Fruit fly (Drosophila melanogaster): ENCODE data around the gene Klp98A.

Gene Klp98A

DNA sequence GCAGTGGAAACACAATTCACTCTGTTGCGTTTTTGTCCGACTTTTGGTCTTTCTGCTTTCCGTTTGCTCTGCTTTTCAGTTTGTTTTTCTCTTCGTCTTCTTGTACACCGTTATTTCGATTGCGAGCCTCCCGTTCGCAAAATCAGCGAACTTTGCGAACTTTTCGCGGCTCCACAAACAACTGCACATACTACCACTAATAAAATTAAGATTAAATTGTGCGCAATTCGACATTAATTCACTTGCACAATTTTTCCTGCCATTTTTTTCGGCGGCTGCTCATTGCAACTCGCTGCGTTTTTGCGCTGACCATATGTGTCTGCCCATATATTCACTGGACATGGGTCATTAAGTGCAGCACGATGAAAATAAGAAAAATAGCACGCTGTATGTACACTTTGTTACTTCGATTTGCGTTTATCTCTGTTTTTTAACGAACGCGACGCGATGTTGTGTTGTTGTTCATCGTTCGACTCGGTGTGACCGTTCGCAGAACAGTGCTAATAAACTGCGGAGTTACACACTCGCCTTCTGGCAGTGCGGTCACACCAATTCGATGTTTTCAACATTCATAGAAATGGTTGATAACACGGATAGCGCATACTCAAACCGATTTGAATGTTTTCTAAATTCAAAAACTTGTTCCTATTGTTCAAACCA lies at the start of gene Klp98A:
Gene Klp98A (minus strand): TSS at position 486 of the 660 bp plus-strand sequence.
- TF ChIP-seq CG1620 (GFP tag; optimal IDR thresholded peaks at IDR 0.05) = peak; percentile 0
- TF ChIP-seq ovo (GFP tag; optimal IDR thresholded peaks at IDR 0.05) = no peak
- peak; percentile 39 for TF ChIP-seq Mnt (GFP tag; optimal IDR thresholded peaks at IDR 0.05)
- peak; percentile 72 for TF ChIP-seq tj (GFP tag; optimal IDR thresholded peaks at IDR 0.05)
- TF ChIP-seq CG14711 (tag; optimal IDR thresholded peaks at IDR 0.05) = no peak
- no peak for TF ChIP-seq CG7101 (tag; optimal IDR thresholded peaks at IDR 0.05)
- TF ChIP-seq Clk (GFP tag; optimal IDR thresholded peaks at IDR 0.05) = no peak
- no peak for TF ChIP-seq CG5204 (GFP tag; optimal IDR thresholded peaks at IDR 0.05)
- no peak for TF ChIP-seq CG33017 (tag; optimal IDR thresholded peaks at IDR 0.05)
- no peak for TF ChIP-seq cnc (optimal IDR thresholded peaks at IDR 0.05)
- peak; percentile 31 for TF ChIP-seq cic (GFP tag; optimal IDR thresholded peaks at IDR 0.05)
- TF ChIP-seq kay (GFP tag; ENCODE audit: borderline replicate concordance) = no peak
- peak; percentile 28 for TF ChIP-seq bab1 (GFP tag; optimal IDR thresholded peaks at IDR 0.05)

dm6 chr3R:27608536-27608935 lies 49.6 kb upstream of the Klp98A start:
- TF ChIP-seq CG5204 (GFP tag; optimal IDR thresholded peaks at IDR 0.05) (peak; percentile 11), pad (GFP tag; optimal IDR thresholded peaks at IDR 0.05) (no peak)

DNA sequence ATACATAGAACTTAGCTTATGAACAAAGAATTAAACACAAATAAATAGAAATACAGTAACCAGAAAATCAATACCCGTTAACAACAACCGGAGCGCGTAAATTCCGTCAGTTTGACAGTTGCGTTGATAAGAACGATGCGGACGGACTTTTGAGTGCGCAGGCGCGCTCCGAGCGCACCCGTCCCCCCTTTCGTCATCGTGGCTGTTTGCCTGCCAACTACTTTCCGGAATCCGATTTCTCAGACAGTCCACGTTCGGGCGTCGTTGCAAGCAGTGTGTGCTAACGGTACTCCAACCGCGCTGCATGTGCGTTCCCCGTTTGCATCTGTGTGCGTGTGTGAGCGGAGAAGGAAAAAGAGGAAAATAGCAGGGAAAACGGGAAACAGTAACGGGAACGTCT lies 49.1 kb upstream of the Klp98A start:
- TF ChIP-seq Clk (GFP tag; optimal IDR thresholded peaks at IDR 0.05) = no peak
- TF ChIP-seq Mnt (GFP tag; optimal IDR thresholded peaks at IDR 0.05) = peak; percentile 72

- TF ChIP-seq Crg-1 (GFP tag; optimal IDR thresholded peaks at IDR 0.05) (peak; percentile 89), pad (GFP tag; optimal IDR thresholded peaks at IDR 0.05) (peak; percentile 79), Mnt (GFP tag; optimal IDR thresholded peaks at IDR 0.05) (peak; percentile 79), CG1620 (GFP tag; optimal IDR thresholded peaks at IDR 0.05) (peak; percentile 87), Hr96 (GFP tag; optimal IDR thresholded peaks at IDR 0.05) (peak; percentile 75), CG33017 (tag; optimal IDR thresholded peaks at IDR 0.05) (peak; percentile 66), CG12768 (GFP tag; optimal IDR thresholded peaks at IDR 0.05) (peak; percentile 82), CG5204 (GFP tag; optimal IDR thresholded peaks at IDR 0.05) (peak; percentile 70), tj (GFP tag; optimal IDR thresholded peaks at IDR 0.05) (peak; percentile 38), kay (GFP tag; ENCODE audit: borderline replicate concordance) (peak; percentile 86), toe (GFP tag; optimal IDR thresholded peaks at IDR 0.05) (peak; percentile 85), CG7045 (GFP tag; optimal IDR thresholded peaks at IDR 0.05) (peak; percentile 81), cic (GFP tag; optimal IDR thresholded peaks at IDR 0.05) (no peak), CG14711 (tag; optimal IDR thresholded peaks at IDR 0.05) (peak; percentile 92), cnc (optimal IDR thresholded peaks at IDR 0.05) (no peak), CG7101 (tag; optimal IDR thresholded peaks at IDR 0.05) (peak; percentile 81), Clk (GFP tag; optimal IDR thresholded peaks at IDR 0.05) (peak; percentile 47), ovo (GFP tag; optimal IDR thresholded peaks at IDR 0.05) (peak; percentile 74), bab1 (GFP tag; optimal IDR thresholded peaks at IDR 0.05) (peak; percentile 63), CG11617 (GFP tag; optimal IDR thresholded peaks at IDR 0.05) (peak; percentile 74)
Observed at dm6 chr3R:27607218-27607929, 48.4 kb upstream of the Klp98A start, which contains the start of the genes dsd and Tusp. dsd (minus strand) TSS chr3R:27607396. Tusp (plus strand) TSS chr3R:27607879.

DNA sequence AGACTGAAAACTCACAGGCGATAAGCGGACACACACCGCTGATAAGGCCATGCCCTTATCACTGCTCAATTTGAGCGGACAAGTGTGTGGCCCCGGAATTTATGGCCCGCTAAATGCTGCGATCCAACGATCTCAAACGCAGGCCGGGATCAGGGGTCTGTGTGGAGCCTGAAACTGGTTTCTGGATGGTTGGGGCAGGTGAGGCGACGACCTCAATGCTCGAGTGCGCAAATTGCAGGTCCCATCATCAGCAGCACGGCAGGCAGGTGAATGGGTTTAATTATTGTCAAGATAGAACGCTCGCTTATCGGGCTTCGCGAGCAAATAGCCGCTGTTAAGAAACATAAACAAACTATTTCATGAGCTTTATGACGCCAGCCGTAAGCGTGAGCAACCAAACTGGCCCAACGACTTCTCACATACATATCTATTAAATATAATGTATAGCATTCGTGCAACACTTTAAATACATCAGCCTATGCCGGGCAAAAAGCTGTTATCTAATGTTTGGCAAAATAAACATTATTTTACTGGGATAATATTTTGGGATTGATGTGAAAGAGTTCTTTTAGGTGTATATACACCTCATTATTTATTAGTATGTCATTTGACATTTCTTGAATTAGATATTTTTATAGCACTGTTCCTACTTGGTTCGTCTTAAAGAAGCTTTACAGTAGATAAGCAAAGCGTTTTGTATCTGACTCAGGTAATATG lies 46.7 kb upstream of the Klp98A start:
- peak; percentile 41 for TF ChIP-seq CG12768 (GFP tag; optimal IDR thresholded peaks at IDR 0.05)
- peak; percentile 9 for TF ChIP-seq Mnt (GFP tag; optimal IDR thresholded peaks at IDR 0.05)
- TF ChIP-seq cic (GFP tag; optimal IDR thresholded peaks at IDR 0.05) = peak; percentile 60
- no peak for TF ChIP-seq cnc (optimal IDR thresholded peaks at IDR 0.05)
- TF ChIP-seq pad (GFP tag; optimal IDR thresholded peaks at IDR 0.05) = no peak
- TF ChIP-seq CG1620 (GFP tag; optimal IDR thresholded peaks at IDR 0.05) = no peak
- no peak for TF ChIP-seq tj (GFP tag; optimal IDR thresholded peaks at IDR 0.05)
- peak; percentile 42 for TF ChIP-seq CG7101 (tag; optimal IDR thresholded peaks at IDR 0.05)
- TF ChIP-seq Crg-1 (GFP tag; optimal IDR thresholded peaks at IDR 0.05) = no peak
- TF ChIP-seq CG5204 (GFP tag; optimal IDR thresholded peaks at IDR 0.05) = no peak
- TF ChIP-seq kay (GFP tag; ENCODE audit: borderline replicate concordance) = peak; percentile 97
- no peak for TF ChIP-seq CG7045 (GFP tag; optimal IDR thresholded peaks at IDR 0.05)
- TF ChIP-seq CG14711 (tag; optimal IDR thresholded peaks at IDR 0.05) = no peak
- no peak for TF ChIP-seq Hr96 (GFP tag; optimal IDR thresholded peaks at IDR 0.05)
- TF ChIP-seq ovo (GFP tag; optimal IDR thresholded peaks at IDR 0.05) = no peak
- TF ChIP-seq bab1 (GFP tag; optimal IDR thresholded peaks at IDR 0.05) = no peak
- TF ChIP-seq CG11617 (GFP tag; optimal IDR thresholded peaks at IDR 0.05) = peak; percentile 18
- no peak for TF ChIP-seq Clk (GFP tag; optimal IDR thresholded peaks at IDR 0.05)
- no peak for TF ChIP-seq toe (GFP tag; optimal IDR thresholded peaks at IDR 0.05)
- TF ChIP-seq CG33017 (tag; optimal IDR thresholded peaks at IDR 0.05) = no peak

Data from whole organism, adult.